Worm (Caenorhabditis elegans) whole organism, early embryonic: ENCODE data around the gene bus-5.

Experiments
- B0310.2 ChIP-seq: sonication (generic microtip); optimal IDR thresholded peaks from 2 replicates; lab custom pipeline; 2016; ENCODE audit warnings: mild to moderate bottlenecking, missing genetic modification characterization, missing compliant biosample characterization
- F13C5.2 ChIP-seq: sonication (generic microtip); optimal IDR thresholded peaks from 2 replicates; lab custom pipeline; 2017; ENCODE audit warnings: mild to moderate bottlenecking, missing genetic modification characterization, inconsistent platforms, missing compliant biosample characterization
- aly-1 ChIP-seq: sonication (generic microtip); optimal IDR thresholded peaks from 2 replicates; lab custom pipeline; 2016; ENCODE audit warnings: missing genetic modification characterization, missing compliant biosample characterization
- ama-1 ChIP-seq: fragments of 150-350 bp; optimal IDR thresholded peaks from 2 replicates; lab custom pipeline; 2014
- ceh-36 ChIP-seq: sonication (generic microtip); optimal IDR thresholded peaks from 2 replicates; lab custom pipeline; 2016; ENCODE audit warnings: missing genetic modification characterization, inconsistent platforms, missing compliant biosample characterization
- ets-7 ChIP-seq: sonication (generic microtip); optimal IDR thresholded peaks from 2 replicates; lab custom pipeline; 2016; ENCODE audit warnings: missing genotype, missing genetic modification characterization, missing compliant biosample characterization
- pes-1 ChIP-seq: fragments of 200-800 bp; sonication (Bioruptor generic); IDR thresholded peaks from 2 replicates; pipeline ENCODE4 v1.3.6; 2022; ENCODE audit warnings: missing genetic modification reagents, missing genetic modification characterization, missing compliant biosample characterization
- tbx-11 ChIP-seq: fragments of 200-800 bp; sonication (Bioruptor generic); IDR thresholded peaks from 2 replicates; pipeline ENCODE4 v1.3.6; 2022; ENCODE audit warnings: missing genetic modification characterization, missing compliant biosample characterization
- tbx-37 ChIP-seq: fragments of 200-800 bp; sonication (Bioruptor generic); conservative IDR thresholded peaks from 2 replicates; pipeline ENCODE4 v1.3.6; 2022; ENCODE audit warnings: missing genetic modification reagents, missing genetic modification characterization, missing compliant biosample characterization
- tra-4 ChIP-seq: sonication (generic microtip); optimal IDR thresholded peaks from 2 replicates; lab custom pipeline; 2017; ENCODE audit warnings: missing genetic modification characterization, missing compliant biosample characterization

DNA sequence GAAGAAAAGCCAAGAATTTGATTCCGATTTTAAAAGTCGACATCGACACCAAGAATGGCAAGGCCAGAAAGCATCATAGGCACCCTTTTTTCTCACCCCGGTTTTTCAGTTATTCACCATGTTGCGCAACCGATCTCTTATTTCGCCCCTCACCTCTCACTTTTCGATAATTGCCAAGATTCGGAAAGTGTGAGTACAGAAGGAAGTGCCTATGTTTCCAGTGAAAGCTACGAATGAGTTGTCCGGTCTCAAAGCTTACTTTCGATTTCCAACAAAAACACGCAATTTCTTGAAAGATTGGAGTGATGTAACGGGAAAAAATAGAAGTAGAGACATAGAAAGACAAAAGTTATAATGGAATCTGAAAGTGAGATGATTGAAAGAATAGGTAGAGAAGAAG, 40.9 kb upstream of the bus-5 start:
- TF ChIP-seq F13C5.2 (tag; lab: Kevin White, UChicago): no peak
- TF ChIP-seq tbx-11 (GFP tag; lab: Robert Waterston, UW): no peak
- TF ChIP-seq ceh-36 (tag; lab: Kevin White, UChicago): no peak
- TF ChIP-seq aly-1 (tag; lab: Kevin White, UChicago): no peak
- no peak for TF ChIP-seq ama-1 (lab: Kevin White, UChicago)
- TF ChIP-seq tbx-37 (GFP tag; lab: Robert Waterston, UW): no peak
- no peak for TF ChIP-seq ets-7 (tag; lab: Kevin White, UChicago)
- no peak for TF ChIP-seq B0310.2
- no peak for TF ChIP-seq pes-1 (GFP tag; lab: Robert Waterston, UW)
- no peak for TF ChIP-seq tra-4
